Fruit fly (Drosophila melanogaster) whole organism, adult: ENCODE results near the gene Kul.

Experiments used
- CG11617 ChIP-seq: fragments of 200-800 bp; sonication (Bioruptor generic); optimal IDR thresholded peaks from 2 replicates; lab custom pipeline; 2017; ENCODE audit warnings: mild to moderate bottlenecking, missing biosample characterization, missing genetic modification reagents, missing genetic modification characterization
- CG12768 ChIP-seq: fragments of 200-800 bp; sonication (Bioruptor generic); optimal IDR thresholded peaks from 2 replicates; lab custom pipeline; 2017; ENCODE audit warnings: missing biosample characterization, missing genetic modification characterization, mild to moderate bottlenecking, moderate library complexity, missing genetic modification reagents
- CG14711 ChIP-seq: fragments of 200-800 bp; sonication (Bioruptor generic); optimal IDR thresholded peaks from 2 replicates; lab custom pipeline; 2018; ENCODE audit warnings: missing biosample characterization, mild to moderate bottlenecking, missing genetic modification characterization, moderate library complexity
- CG1620 ChIP-seq: fragments of 200-800 bp; sonication (Bioruptor generic); optimal IDR thresholded peaks from 2 replicates; lab custom pipeline; 2016; ENCODE audit warnings: missing biosample characterization, missing genetic modification characterization
- CG33017 ChIP-seq: fragments of 200-800 bp; sonication (Bioruptor generic); optimal IDR thresholded peaks from 2 replicates; lab custom pipeline; 2018; ENCODE audit warnings: missing biosample characterization, mild to moderate bottlenecking, missing genetic modification characterization, moderate library complexity
- CG5204 ChIP-seq: fragments of 200-800 bp; sonication (Bioruptor generic); optimal IDR thresholded peaks from 2 replicates; lab custom pipeline; 2016; ENCODE audit warnings: missing biosample characterization, missing genetic modification characterization
- CG7045 ChIP-seq: fragments of 200-800 bp; sonication (Bioruptor generic); optimal IDR thresholded peaks from 2 replicates; lab custom pipeline; 2017; ENCODE audit warnings: missing biosample characterization, mild to moderate bottlenecking, missing genetic modification characterization
- CG7101 ChIP-seq: fragments of 200-800 bp; sonication (Bioruptor generic); optimal IDR thresholded peaks from 2 replicates; lab custom pipeline; 2018; ENCODE audit warnings: missing biosample characterization, mild to moderate bottlenecking, missing genetic modification characterization, moderate library complexity
- Clk ChIP-seq: fragments of 200-800 bp; sonication (Bioruptor generic); optimal IDR thresholded peaks from 2 replicates; lab custom pipeline; 2017; ENCODE audit warnings: missing biosample characterization, missing genetic modification characterization
- Crg-1 ChIP-seq: fragments of 200-800 bp; sonication (Bioruptor generic); optimal IDR thresholded peaks from 2 replicates; lab custom pipeline; 2016; ENCODE audit warnings: missing biosample characterization, missing genetic modification characterization
- Hr96 ChIP-seq: fragments of 200-800 bp; sonication (Bioruptor generic); optimal IDR thresholded peaks from 2 replicates; lab custom pipeline; 2016; ENCODE audit warnings: missing biosample characterization, missing genetic modification characterization
- Mnt ChIP-seq: fragments of 200-800 bp; sonication (Bioruptor generic); optimal IDR thresholded peaks from 2 replicates; lab custom pipeline; 2016; ENCODE audit warnings: missing biosample characterization, mild to moderate bottlenecking, missing genetic modification characterization
- bab1 ChIP-seq: fragments of 200-800 bp; sonication (Bioruptor generic); optimal IDR thresholded peaks from 3 replicates; lab custom pipeline; 2019; ENCODE audit warnings: missing biosample characterization, mild to moderate bottlenecking, missing genetic modification characterization, moderate library complexity
- cic ChIP-seq: fragments of 200-800 bp; sonication (Bioruptor generic); optimal IDR thresholded peaks from 2 replicates; lab custom pipeline; 2017; ENCODE audit warnings: missing biosample characterization, mild to moderate bottlenecking, missing genetic modification characterization, moderate library complexity
- cnc ChIP-seq, 2 experiments: fragments of >200 bp; optimal IDR thresholded peaks; 2 replicates each; lab custom pipeline; 2017
- kay ChIP-seq: fragments of 200-800 bp; sonication (Bioruptor generic); peaks from one replicate; lab custom pipeline; 2016; ENCODE audit warnings: missing biosample characterization, missing genetic modification characterization, borderline replicate concordance
- ovo ChIP-seq: fragments of 200-800 bp; sonication (Bioruptor generic); optimal IDR thresholded peaks from 2 replicates; lab custom pipeline; 2016; ENCODE audit warnings: missing biosample characterization, missing genetic modification characterization
- pad ChIP-seq: fragments of 200-800 bp; sonication (Bioruptor generic); optimal IDR thresholded peaks from 3 replicates; lab custom pipeline; 2017; ENCODE audit warnings: missing biosample characterization, missing genetic modification characterization, mild to moderate bottlenecking, moderate library complexity, missing genetic modification reagents
- tj ChIP-seq: fragments of 200-800 bp; sonication (Bioruptor generic); optimal IDR thresholded peaks from 3 replicates; lab custom pipeline; 2017; ENCODE audit warnings: missing biosample characterization, mild to moderate bottlenecking, missing genetic modification characterization, moderate library complexity
- toe ChIP-seq: fragments of 200-800 bp; sonication (Bioruptor generic); optimal IDR thresholded peaks from 2 replicates; lab custom pipeline; 2016; ENCODE audit warnings: missing biosample characterization, missing genetic modification characterization

Gene Kul

DNA sequence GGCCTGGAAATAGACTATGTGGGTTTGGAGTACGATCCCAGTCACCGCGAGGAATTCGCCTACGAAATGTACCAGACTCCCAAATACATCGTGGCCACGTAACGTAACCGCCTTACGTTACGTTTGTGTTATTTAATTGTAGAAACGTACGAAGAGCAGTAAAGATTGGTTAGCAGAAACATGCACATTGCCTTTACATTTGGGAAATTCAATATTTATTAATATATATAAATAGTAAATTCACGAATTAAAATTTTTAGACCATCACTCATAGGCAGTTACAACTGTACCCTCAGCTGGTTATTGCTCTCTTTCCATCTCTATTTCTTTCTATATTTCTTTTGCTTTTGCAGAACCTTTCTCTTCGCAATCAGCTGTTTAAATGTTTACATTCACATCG is 12.3 kb downstream of the Kul start, which contains the start of gene Gnpnat:
TSS of gene Gnpnat (plus strand) at position 385 of the 400 bp plus-strand sequence.
- TF ChIP-seq CG33017 (tag; lab: Kevin White, UChicago) (peak; percentile 73), CG12768 (GFP tag; lab: Kevin White, UChicago) (peak; percentile 59), Mnt (GFP tag; lab: Kevin White, UChicago) (peak; percentile 33), CG7045 (GFP tag; lab: Kevin White, UChicago) (peak; percentile 54), CG14711 (tag; lab: Kevin White, UChicago) (peak; percentile 54), CG7101 (tag; lab: Kevin White, UChicago) (peak; percentile 71), Crg-1 (no peak), bab1 (peak; percentile 37), CG11617 (peak; percentile 61), cic (GFP tag; lab: Kevin White, UChicago) (no peak), pad (GFP tag; lab: Kevin White, UChicago) (peak; percentile 15)

- no peak for TF ChIP-seq Clk (GFP tag; lab: Kevin White, UChicago)
- no peak for TF ChIP-seq CG12768 (GFP tag; lab: Kevin White, UChicago)
- TF ChIP-seq cic (GFP tag; lab: Kevin White, UChicago), result no peak
- TF ChIP-seq CG1620 (GFP tag; lab: Kevin White, UChicago), result no peak
- TF ChIP-seq CG7045 (GFP tag; lab: Kevin White, UChicago), result no peak
- no peak for TF ChIP-seq CG14711 (tag; lab: Kevin White, UChicago)
Observed at dm6 chr3R:29740078-29740477, 14.4 kb downstream of the Kul start.

dm6 chr3R:29745056-29745455 is 19.4 kb downstream of the Kul start, which contains the start of the genes Wdr24 and IntS11:
Wdr24 (minus strand) TSS chr3R:29745092.
IntS11 (plus strand) TSS chr3R:29745337.
- TF ChIP-seq CG12768 (GFP tag; lab: Kevin White, UChicago) (peak; percentile 97), pad (GFP tag; lab: Kevin White, UChicago) (peak; percentile 87), CG5204 (no peak), CG7101 (tag; lab: Kevin White, UChicago) (peak; percentile 99), CG7045 (GFP tag; lab: Kevin White, UChicago) (peak; percentile 97), CG33017 (tag; lab: Kevin White, UChicago) (peak; percentile 96), CG11617 (peak; percentile 92), cic (GFP tag; lab: Kevin White, UChicago) (peak; percentile 80), bab1 (peak; percentile 92), Crg-1 (peak; percentile 96), CG14711 (tag; lab: Kevin White, UChicago) (peak; percentile 93), cnc (optimal IDR thresholded peaks at IDR 0.05; lab: Kevin White, UChicago) (no peak), Clk (GFP tag; lab: Kevin White, UChicago) (peak; percentile 55), ovo (GFP tag; lab: Kevin White, UChicago) (no peak), CG1620 (GFP tag; lab: Kevin White, UChicago) (peak; percentile 91), tj (GFP tag; lab: Kevin White, UChicago) (peak; percentile 67), Mnt (GFP tag; lab: Kevin White, UChicago) (peak; percentile 85), kay (no peak), toe (no peak), Hr96 (GFP tag; lab: Kevin White, UChicago) (no peak)

dm6 chr3R:29748591-29749303 is 23.1 kb downstream of the Kul start, which contains the start of the genes ATPsyngamma and yata:
ATPsyngamma (minus strand) TSS chr3R:29749163.
yata (plus strand) TSS chr3R:29749219.
- TF ChIP-seq Mnt (GFP tag; lab: Kevin White, UChicago) (peak; percentile 52), CG14711 (tag; lab: Kevin White, UChicago) (peak; percentile 82), Clk (GFP tag; lab: Kevin White, UChicago) (no peak), Hr96 (GFP tag; lab: Kevin White, UChicago) (no peak), CG7045 (GFP tag; lab: Kevin White, UChicago) (peak; percentile 28), cic (GFP tag; lab: Kevin White, UChicago) (no peak), CG11617 (peak; percentile 55), ovo (GFP tag; lab: Kevin White, UChicago) (peak; percentile 57), CG7101 (tag; lab: Kevin White, UChicago) (peak; percentile 64), tj (GFP tag; lab: Kevin White, UChicago) (peak; percentile 91), bab1 (peak; percentile 22), CG12768 (GFP tag; lab: Kevin White, UChicago) (no peak), pad (GFP tag; lab: Kevin White, UChicago) (peak; percentile 35)

dm6 chr3R:29749304-29750066 is 23.9 kb downstream of the Kul start:
- no peak for TF ChIP-seq cic (GFP tag; lab: Kevin White, UChicago)
- no peak for TF ChIP-seq CG33017 (tag; lab: Kevin White, UChicago)
- TF ChIP-seq CG7045 (GFP tag; lab: Kevin White, UChicago), result no peak
- TF ChIP-seq CG14711 (tag; lab: Kevin White, UChicago), result no peak
- no peak for TF ChIP-seq Clk (GFP tag; lab: Kevin White, UChicago)
- TF ChIP-seq CG11617, result no peak
